Worm (Caenorhabditis elegans): ENCODE data around the gene gcy-11.

Gene gcy-11

DNA sequence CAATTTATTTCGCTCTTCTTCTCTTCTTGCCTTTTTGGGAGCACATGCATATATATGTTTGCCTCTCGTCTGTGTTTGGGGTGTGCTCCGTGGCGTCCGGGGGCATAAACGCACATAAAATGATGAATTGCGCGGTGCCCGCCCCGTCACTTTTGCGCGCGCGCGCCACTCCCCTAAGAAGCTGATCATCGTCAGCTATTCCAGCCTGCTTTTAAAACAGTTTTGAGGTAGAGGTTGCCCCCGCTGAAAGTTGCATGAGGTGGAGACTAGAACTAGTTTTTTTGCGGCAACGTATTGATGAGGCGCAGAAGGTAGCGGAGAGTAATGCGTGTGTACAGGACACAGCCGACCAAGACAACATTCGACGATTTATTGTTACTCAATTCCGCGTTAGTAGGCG lies 55.7 kb downstream of the gcy-11 start:
- no peak for TF ChIP-seq flt-1 (GFP tag; IDR thresholded peaks at IDR 0.05)
- no peak for TF ChIP-seq tbx-37 (GFP tag; conservative IDR thresholded peaks at IDR 0.05)
- no peak for TF ChIP-seq ets-7 (tag; optimal IDR thresholded peaks at IDR 0.05)
- no peak for TF ChIP-seq scrt-1 (GFP tag; IDR thresholded peaks at IDR 0.05)
- TF ChIP-seq hnd-1 (tag; optimal IDR thresholded peaks at IDR 0.05): no peak
- TF ChIP-seq pes-1 (GFP tag; IDR thresholded peaks at IDR 0.05): no peak

- TF ChIP-seq tbx-11 (GFP tag; IDR thresholded peaks at IDR 0.05) (no peak), pes-1 (GFP tag; IDR thresholded peaks at IDR 0.05) (no peak), scrt-1 (GFP tag; IDR thresholded peaks at IDR 0.05) (no peak), hmbx-1 (tag; optimal IDR thresholded peaks at IDR 0.05) (no peak), aly-1 (tag; optimal IDR thresholded peaks at IDR 0.05) (no peak), sea-1 (GFP tag; conservative IDR thresholded peaks at IDR 0.05) (no peak), F13C5.2 (tag; optimal IDR thresholded peaks at IDR 0.05) (no peak), hnd-1 (tag; optimal IDR thresholded peaks at IDR 0.05) (no peak), ets-7 (tag; optimal IDR thresholded peaks at IDR 0.05) (no peak)
These were observed 56.4 kb downstream of the gcy-11 start for ce11 chrX:16998981-16999380.

- TF ChIP-seq pes-1 (GFP tag; IDR thresholded peaks at IDR 0.05) (no peak), ceh-13 (GFP tag; optimal IDR thresholded peaks at IDR 0.05) (no peak), tbx-11 (GFP tag; IDR thresholded peaks at IDR 0.05) (no peak), ceh-36 (tag; optimal IDR thresholded peaks at IDR 0.05) (no peak), tra-4 (tag; optimal IDR thresholded peaks at IDR 0.05) (no peak), tbx-37 (GFP tag; conservative IDR thresholded peaks at IDR 0.05) (no peak), B0310.2 (tag; optimal IDR thresholded peaks at IDR 0.05) (no peak), ama-1 (optimal IDR thresholded peaks at IDR 0.05) (no peak), F13C5.2 (tag; optimal IDR thresholded peaks at IDR 0.05) (no peak), sea-1 (GFP tag; conservative IDR thresholded peaks at IDR 0.05) (no peak), hnd-1 (tag; optimal IDR thresholded peaks at IDR 0.05) (no peak), hmbx-1 (tag; optimal IDR thresholded peaks at IDR 0.05) (no peak), scrt-1 (GFP tag; IDR thresholded peaks at IDR 0.05) (no peak)
These were observed 57.4 kb downstream of the gcy-11 start for ce11 chrX:16998003-16998402.

Measured in whole organism, early embryonic.